Fruit fly (Drosophila melanogaster): ENCODE measurements around the gene CG14194.

Gene CG14194

DNA sequence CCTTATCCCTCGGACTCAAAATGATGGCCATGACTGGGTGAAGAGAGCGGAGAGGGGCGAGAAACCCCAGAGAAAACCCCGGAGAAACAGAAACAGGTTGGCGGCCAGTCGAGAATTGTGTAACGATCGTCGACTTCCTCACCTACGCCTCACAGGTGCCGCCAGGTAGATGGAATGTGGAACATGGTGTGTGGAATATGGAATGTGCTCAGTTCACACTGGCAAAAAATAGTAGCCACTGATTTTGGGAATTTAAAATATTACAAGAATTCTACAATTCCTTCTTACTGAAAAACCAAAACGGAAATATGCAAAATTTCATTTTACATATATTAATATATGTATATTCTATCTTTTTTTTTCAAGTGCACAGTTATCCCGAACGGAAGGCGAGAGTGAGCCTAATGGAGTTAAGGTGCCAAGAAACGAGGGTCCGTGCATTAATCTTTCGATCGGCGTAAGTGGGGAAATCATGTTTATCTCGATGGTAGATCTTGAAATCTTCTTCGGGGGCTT lies 37.4 kb upstream of the CG14194 start:
- TF ChIP-seq brk (GFP tag; optimal IDR thresholded peaks at IDR 0.05) (peak; percentile 83), OdsH (GFP tag; optimal IDR thresholded peaks at IDR 0.05) (peak; percentile 85), Sp1 (GFP tag; optimal IDR thresholded peaks at IDR 0.05) (peak; percentile 91), sv (GFP tag; optimal IDR thresholded peaks at IDR 0.05) (peak; percentile 61), rgr (GFP tag; optimal IDR thresholded peaks at IDR 0.05) (peak; percentile 89), sage (GFP tag; optimal IDR thresholded peaks at IDR 0.05) (peak; percentile 77), GATAd (GFP tag; optimal IDR thresholded peaks at IDR 0.05) (no peak), br (GFP tag; optimal IDR thresholded peaks at IDR 0.05) (peak; percentile 75), N (GFP tag; optimal IDR thresholded peaks at IDR 0.05) (no peak), pan (optimal IDR thresholded peaks at IDR 0.05) (no peak), ey (GFP tag; optimal IDR thresholded peaks at IDR 0.05) (peak; percentile 79), dmrt93B (GFP tag; optimal IDR thresholded peaks at IDR 0.05) (peak; percentile 75), dl (GFP tag; optimal IDR thresholded peaks at IDR 0.05; ENCODE audit: insufficient read depth in 1 of 2, partially characterized antibody in 2 of 2) (peak; percentile 16 to 30), CG9705 (GFP tag; optimal IDR thresholded peaks at IDR 0.05) (peak; percentile 79), psq (GFP tag; optimal IDR thresholded peaks at IDR 0.05) (peak; percentile 85), Hr83 (GFP tag; optimal IDR thresholded peaks at IDR 0.05; ENCODE audit: poor library complexity, severe bottlenecking) (no peak), Dif (GFP tag; optimal IDR thresholded peaks at IDR 0.05; ENCODE audit: partially characterized antibody) (peak; percentile 61), Mio (GFP tag; optimal IDR thresholded peaks at IDR 0.05) (no peak), HLH106 (tag; optimal IDR thresholded peaks at IDR 0.05) (peak; percentile 90), Abd-B (GFP tag; optimal IDR thresholded peaks at IDR 0.05) (no peak), h (GFP tag; optimal IDR thresholded peaks at IDR 0.05) (peak; percentile 88), foxo (GFP tag; optimal IDR thresholded peaks at IDR 0.05) (peak in 1 of 2 experiments; percentile 89), Vsx2 (GFP tag; optimal IDR thresholded peaks at IDR 0.05; ENCODE audit: partially characterized antibody) (peak; percentile 63), Hnf4 (GFP tag; optimal IDR thresholded peaks at IDR 0.05) (peak; percentile 80), Jra (GFP tag; optimal IDR thresholded peaks at IDR 0.05) (peak; percentile 31), Rel (GFP tag; optimal IDR thresholded peaks at IDR 0.05) (peak; percentile 56), Rel (tag; optimal IDR thresholded peaks at IDR 0.05) (peak; percentile 89), fru (GFP tag; optimal IDR thresholded peaks at IDR 0.05) (peak; percentile 89), dsf (GFP tag; optimal IDR thresholded peaks at IDR 0.05; ENCODE audit: borderline replicate concordance) (peak; percentile 27), lola (GFP tag; optimal IDR thresholded peaks at IDR 0.05) (no peak), woc (GFP tag; optimal IDR thresholded peaks at IDR 0.05) (peak; percentile 33)

DNA sequence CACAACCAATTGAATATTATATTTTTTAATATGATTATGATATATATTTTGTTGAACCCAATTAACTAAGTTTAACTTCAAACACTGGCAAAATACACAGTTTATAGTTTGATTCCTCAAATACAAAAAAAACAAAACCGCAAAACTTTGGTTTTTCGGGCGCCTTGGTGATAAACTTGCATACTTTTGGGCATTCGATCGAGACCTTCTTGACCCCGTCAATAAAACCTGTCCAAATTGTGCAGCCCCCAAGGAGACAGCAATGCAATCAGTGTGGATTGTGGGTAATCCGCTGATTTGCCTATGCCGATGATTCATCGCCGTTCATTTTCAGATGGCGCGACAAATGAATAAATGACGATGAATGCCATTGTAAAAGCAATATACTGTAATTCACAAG lies 35.9 kb upstream of the CG14194 start:
- TF ChIP-seq Rel (GFP tag; optimal IDR thresholded peaks at IDR 0.05): no peak
- TF ChIP-seq Rel (tag; optimal IDR thresholded peaks at IDR 0.05): peak; percentile 25
- TF ChIP-seq OdsH (GFP tag; optimal IDR thresholded peaks at IDR 0.05): no peak
- TF ChIP-seq sv (GFP tag; optimal IDR thresholded peaks at IDR 0.05): no peak

DNA sequence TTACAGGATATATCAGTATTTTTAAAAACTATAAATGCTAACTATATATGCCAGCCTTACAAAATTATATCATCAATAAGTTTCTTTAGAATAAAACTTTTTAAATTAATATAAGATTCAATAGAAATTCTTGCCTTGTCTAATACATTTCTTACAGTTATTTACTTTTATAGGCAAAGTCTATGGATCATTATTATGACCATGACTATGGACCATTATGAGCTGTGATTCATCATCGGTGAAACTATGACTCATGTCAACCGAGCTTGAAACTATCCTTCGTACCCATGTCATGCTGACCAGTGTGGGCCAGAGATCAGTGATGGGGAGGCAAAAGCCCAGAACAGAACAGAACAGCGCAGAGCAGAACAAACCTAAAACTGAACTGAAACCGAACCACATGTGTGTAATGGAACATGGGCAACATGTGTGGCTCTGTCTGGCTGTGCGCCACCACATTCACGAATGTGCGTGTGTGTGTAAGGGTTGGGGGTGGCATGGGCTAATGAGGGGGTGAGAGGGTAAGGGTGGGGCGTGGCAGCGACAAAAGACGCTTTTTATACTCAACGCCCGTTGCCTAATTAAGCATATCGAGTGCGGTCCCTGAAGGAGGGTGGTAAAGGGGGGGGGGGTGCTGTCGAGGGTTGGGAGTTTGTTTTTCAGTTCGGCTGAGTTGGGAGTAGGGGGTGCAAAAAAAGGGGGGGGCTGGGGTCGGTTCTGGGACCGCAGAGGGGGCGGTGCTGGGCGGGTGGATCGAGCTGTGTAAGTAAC lies 34.7 kb upstream of the CG14194 start:
- TF ChIP-seq Dfd (GFP tag; optimal IDR thresholded peaks at IDR 0.05): peak; percentile 81
- TF ChIP-seq h (GFP tag; optimal IDR thresholded peaks at IDR 0.05): no peak

DNA sequence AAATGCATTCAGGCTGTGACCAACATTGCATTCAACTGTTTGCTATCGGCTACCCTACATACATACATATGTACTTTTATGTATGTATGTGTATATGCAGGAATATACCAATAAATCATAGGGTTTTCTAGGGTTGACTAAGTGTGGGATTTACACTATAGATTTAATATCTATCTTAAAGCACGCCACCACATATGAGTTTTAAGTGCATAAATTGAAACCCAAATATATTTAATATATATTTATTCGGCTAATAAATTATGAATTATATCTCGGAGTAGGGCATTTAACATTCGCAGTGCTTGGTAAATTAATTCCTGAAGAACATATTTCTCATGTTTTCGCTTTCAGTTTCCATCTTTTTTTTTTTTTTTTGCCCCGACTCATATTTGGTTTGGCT lies 33.4 kb upstream of the CG14194 start:
- peak; percentile 64 for TF ChIP-seq HLH106 (tag; optimal IDR thresholded peaks at IDR 0.05)
- TF ChIP-seq OdsH (GFP tag; optimal IDR thresholded peaks at IDR 0.05): peak; percentile 54
- peak; percentile 51 for TF ChIP-seq psq (GFP tag; optimal IDR thresholded peaks at IDR 0.05)
- TF ChIP-seq Hnf4 (GFP tag; optimal IDR thresholded peaks at IDR 0.05): peak; percentile 3
- peak; percentile 41 for TF ChIP-seq ey (GFP tag; optimal IDR thresholded peaks at IDR 0.05)
- TF ChIP-seq br (GFP tag; optimal IDR thresholded peaks at IDR 0.05): peak; percentile 3
- TF ChIP-seq Vsx2 (GFP tag; optimal IDR thresholded peaks at IDR 0.05; ENCODE audit: partially characterized antibody): no peak
- TF ChIP-seq lola (GFP tag; optimal IDR thresholded peaks at IDR 0.05): no peak
- peak; percentile 34 for TF ChIP-seq dmrt93B (GFP tag; optimal IDR thresholded peaks at IDR 0.05)
- peak; percentile 67 for TF ChIP-seq rgr (GFP tag; optimal IDR thresholded peaks at IDR 0.05)
- TF ChIP-seq CG32264 (GFP tag; optimal IDR thresholded peaks at IDR 0.05): no peak
- no peak for TF ChIP-seq Mio (GFP tag; optimal IDR thresholded peaks at IDR 0.05)
- no peak for TF ChIP-seq Myc (optimal IDR thresholded peaks at IDR 0.05)
- peak; percentile 52 for TF ChIP-seq fru (GFP tag; optimal IDR thresholded peaks at IDR 0.05)
- TF ChIP-seq foxo (GFP tag; optimal IDR thresholded peaks at IDR 0.05): peak in 1 of 2 experiments; percentile 64
- TF ChIP-seq CG9705 (GFP tag; optimal IDR thresholded peaks at IDR 0.05): peak; percentile 23
- peak; percentile 83 for TF ChIP-seq Sp1 (GFP tag; optimal IDR thresholded peaks at IDR 0.05)
- TF ChIP-seq h (GFP tag; optimal IDR thresholded peaks at IDR 0.05): peak; percentile 41

All from whole organism, wandering third instar larva.